Fruit fly (Drosophila melanogaster) whole organism, prepupa: ENCODE data around the gene DIP-epsilon.

Experiments
- CG3919 ChIP-seq: fragments of 200-800 bp; sonication (Bioruptor generic); optimal IDR thresholded peaks from 3 replicates; lab custom pipeline; 2016; ENCODE audit warnings: missing biosample characterization, missing genetic modification characterization
- Eip78C ChIP-seq: fragments of 200-800 bp; sonication (Bioruptor generic); peaks from one replicate; lab custom pipeline; 2016; ENCODE audit warnings: missing biosample characterization, missing genetic modification characterization
- Gug ChIP-seq: fragments of 200-800 bp; sonication (Bioruptor generic); IDR thresholded peaks from 2 replicates; pipeline ENCODE4 v1.3.6; 2022; ENCODE audit warnings: missing biosample characterization, missing genetic modification characterization
- Sox102F ChIP-seq: fragments of 200-800 bp; sonication (Bioruptor generic); optimal IDR thresholded peaks from 2 replicates; lab custom pipeline; 2016; ENCODE audit warnings: missing biosample characterization, mild to moderate bottlenecking, missing genetic modification characterization
- eg ChIP-seq: fragments of 200-800 bp; sonication (Bioruptor generic); IDR thresholded peaks from 3 replicates; pipeline ENCODE4 v1.3.6; 2022; ENCODE audit warnings: missing biosample characterization, missing genetic modification characterization

- no peak for TF ChIP-seq Sox102F
- TF ChIP-seq CG3919 (GFP tag; lab: Kevin White, UChicago), result no peak
- no peak for TF ChIP-seq Eip78C (GFP tag; lab: Kevin White, UChicago)
- no peak for TF ChIP-seq eg (GFP tag; lab: Robert Waterston, UW)
- TF ChIP-seq Gug (GFP tag; lab: Robert Waterston, UW), result no peak
These were observed 10.4 kb upstream of the DIP-epsilon start for dm6 chr2L:6421495-6421894.
